Fruit fly (Drosophila melanogaster): ENCODE measurements around the gene Madm.

Madm gene

dm6 chr3R:5701104-5701503, 41.2 kb upstream of the Madm start (continued):
- no peak for TF ChIP-seq lov (optimal IDR thresholded peaks at IDR 0.05)
- no peak for TF ChIP-seq lov (GFP tag; IDR thresholded peaks at IDR 0.05)
- TF ChIP-seq wdn (GFP tag; IDR thresholded peaks at IDR 0.05) = no peak
- no peak for TF ChIP-seq Bteb2 (GFP tag; optimal IDR thresholded peaks at IDR 0.05)
- no peak for TF ChIP-seq CG11247 (GFP tag; IDR thresholded peaks at IDR 0.05)
- peak; percentile 4 for TF ChIP-seq CG10979 (tag; optimal IDR thresholded peaks at IDR 0.05)
- no peak for TF ChIP-seq Ssrp (tag; optimal IDR thresholded peaks at IDR 0.05)
- no peak for TF ChIP-seq CG12219 (GFP tag; optimal IDR thresholded peaks at IDR 0.05)
- no peak for TF ChIP-seq Dp (GFP tag; optimal IDR thresholded peaks at IDR 0.05)
- no peak for TF ChIP-seq ind (GFP tag; optimal IDR thresholded peaks at IDR 0.05)
- TF ChIP-seq ham (GFP tag; IDR thresholded peaks at IDR 0.05) = no peak
- no peak for TF ChIP-seq CoRest (tag; optimal IDR thresholded peaks at IDR 0.05)
- TF ChIP-seq CG1603 (tag; optimal IDR thresholded peaks at IDR 0.05) = no peak
- TF ChIP-seq Max (GFP tag; optimal IDR thresholded peaks at IDR 0.05) = no peak
- no peak for TF ChIP-seq CG8089 (GFP tag; optimal IDR thresholded peaks at IDR 0.05)
- no peak for TF ChIP-seq pzg (GFP tag; optimal IDR thresholded peaks at IDR 0.05)
- TF ChIP-seq nerfin-2 (GFP tag; IDR thresholded peaks at IDR 0.05; ENCODE audit: partially characterized antibody) = no peak
- TF ChIP-seq Jarid2 (GFP tag; optimal IDR thresholded peaks at IDR 0.05) = no peak
- no peak for TF ChIP-seq CG12391 (tag; optimal IDR thresholded peaks at IDR 0.05)
- no peak for TF ChIP-seq CG18764 (GFP tag; optimal IDR thresholded peaks at IDR 0.05)
- TF ChIP-seq CG2712 (tag; optimal IDR thresholded peaks at IDR 0.05) = no peak
- peak; percentile 16 for TF ChIP-seq wek (GFP tag; optimal IDR thresholded peaks at IDR 0.05)
- TF ChIP-seq CG12104 (GFP tag; optimal IDR thresholded peaks at IDR 0.05) = no peak
- no peak for TF ChIP-seq Elba2 (GFP tag; optimal IDR thresholded peaks at IDR 0.05)
- TF ChIP-seq gsb-n (tag; optimal IDR thresholded peaks at IDR 0.05) = no peak
- no peak for TF ChIP-seq H2.0 (GFP tag; IDR thresholded peaks at IDR 0.05)
- no peak for TF ChIP-seq CG4282 (GFP tag; optimal IDR thresholded peaks at IDR 0.05)
- peak; percentile 31 for TF ChIP-seq yki (optimal IDR thresholded peaks at IDR 0.05)
- TF ChIP-seq CG2199 (GFP tag; IDR thresholded peaks at IDR 0.05) = peak; percentile 80; the same call in 2 of the 3 replicates
- no peak for TF ChIP-seq fd102C (GFP tag; optimal IDR thresholded peaks at IDR 0.05)
- TF ChIP-seq Neu2 (GFP tag; optimal IDR thresholded peaks at IDR 0.05; ENCODE audit: borderline replicate concordance) = no peak
- no peak for TF ChIP-seq sr (GFP tag; IDR thresholded peaks at IDR 0.05)
- TF ChIP-seq btn (GFP tag; optimal IDR thresholded peaks at IDR 0.05) = no peak
- TF ChIP-seq CG10274 (GFP tag; optimal IDR thresholded peaks at IDR 0.05) = no peak
- no peak for TF ChIP-seq Deaf1 (tag; optimal IDR thresholded peaks at IDR 0.05)
- no peak for TF ChIP-seq CG11085 (GFP tag; IDR thresholded peaks at IDR 0.05)
- TF ChIP-seq Ada2b (GFP tag; IDR thresholded peaks at IDR 0.05) = no peak
- no peak for TF ChIP-seq CG7271 (tag; optimal IDR thresholded peaks at IDR 0.05)
- no peak for TF ChIP-seq rib (GFP tag; IDR thresholded peaks at IDR 0.05)
- no peak for TF ChIP-seq CG3065 (GFP tag; optimal IDR thresholded peaks at IDR 0.05)
- no peak for TF ChIP-seq gro (GFP tag; optimal IDR thresholded peaks at IDR 0.05)
- TF ChIP-seq ATbp (GFP tag; optimal IDR thresholded peaks at IDR 0.05) = no peak
- no peak for TF ChIP-seq pfk (GFP tag; optimal IDR thresholded peaks at IDR 0.05)
- TF ChIP-seq CG32767 (GFP tag; IDR thresholded peaks at IDR 0.05) = no peak
- TF ChIP-seq CG10209 (GFP tag; optimal IDR thresholded peaks at IDR 0.05) = no peak
- TF ChIP-seq CG30020 (tag; optimal IDR thresholded peaks at IDR 0.05) = no peak
- no peak for TF ChIP-seq chif (GFP tag; optimal IDR thresholded peaks at IDR 0.05)
- TF ChIP-seq ato (GFP tag; IDR thresholded peaks at IDR 0.05; ENCODE audit: partially characterized antibody) = no peak
- 0 out of 4 replicates have a peak, but pooled peaks have one; percentile 46 for TF ChIP-seq chinmo (GFP tag; IDR thresholded peaks at IDR 0.05; ENCODE audit: partially characterized antibody)
- no peak for TF ChIP-seq Gsc (GFP tag; IDR thresholded peaks at IDR 0.05)
- no peak for TF ChIP-seq luna (GFP tag; optimal IDR thresholded peaks at IDR 0.05)
- no peak for TF ChIP-seq croc (GFP tag; conservative IDR thresholded peaks at IDR 0.05)

Measured in whole organism, embryonic.